Worm (Caenorhabditis elegans) whole organism, young adult: ENCODE data around the gene F44D12.10.

Experiments used
- B0035.1 ChIP-seq: sonication (generic microtip); optimal IDR thresholded peaks from 2 replicates; lab custom pipeline; 2016; ENCODE audit warnings: missing genetic modification characterization, mild to moderate bottlenecking, missing compliant biosample characterization, missing genotype, missing genetic modification reagents
- B0336.3 ChIP-seq: fragments of 200-800 bp; sonication (Bioruptor generic); IDR thresholded peaks from 2 replicates; pipeline ENCODE4 v1.3.6; 2022; ENCODE audit warnings: missing genetic modification characterization, missing compliant biosample characterization
- C06A6.2 ChIP-seq: fragments of 200-800 bp; sonication (Bioruptor generic); conservative IDR thresholded peaks from 2 replicates; pipeline ENCODE4 v1.3.6; 2022; ENCODE audit warnings: missing genetic modification characterization, missing compliant biosample characterization
- F23B12.7 ChIP-seq: sonication (generic microtip); optimal IDR thresholded peaks from 2 replicates; lab custom pipeline; 2017; ENCODE audit warnings: missing genetic modification characterization, mild to moderate bottlenecking, missing compliant biosample characterization, antibody characterized with exemption, moderate library complexity; ENCODE audit not compliant: insufficient read depth
- F33H1.4 ChIP-seq: fragments of 200-800 bp; sonication (Bioruptor generic); IDR thresholded peaks from 2 replicates; pipeline ENCODE4 v1.3.6; 2022; ENCODE audit warnings: missing genetic modification reagents, missing genetic modification characterization, missing compliant biosample characterization
- F52B5.7 ChIP-seq: sonication (generic microtip); optimal IDR thresholded peaks from 2 replicates; lab custom pipeline; 2016; ENCODE audit warnings: mild to moderate bottlenecking, missing genetic modification characterization, missing compliant biosample characterization
- F55B11.4 ChIP-seq: sonication (generic microtip); optimal IDR thresholded peaks from 2 replicates; lab custom pipeline; 2016; ENCODE audit warnings: missing compliant biosample characterization, missing genetic modification characterization, borderline replicate concordance; ENCODE audit not compliant: insufficient read depth
- F57C9.4 ChIP-seq: sonication (generic microtip); optimal IDR thresholded peaks from 2 replicates; lab custom pipeline; 2017; ENCODE audit warnings: mild to moderate bottlenecking, missing genetic modification characterization, missing compliant biosample characterization
- K11D2.4 ChIP-seq: fragments of 200-800 bp; sonication (Bioruptor generic); IDR thresholded peaks from 2 replicates; pipeline ENCODE4 v1.3.6; 2022; ENCODE audit warnings: missing genetic modification reagents, missing genetic modification characterization, missing compliant biosample characterization
- Y56A3A.18 ChIP-seq: fragments of 200-800 bp; sonication (Bioruptor generic); IDR thresholded peaks from 2 replicates; pipeline ENCODE4 v1.3.6; 2022; ENCODE audit warnings: missing genetic modification reagents, missing genetic modification characterization, missing compliant biosample characterization
- Y67H2A.10 ChIP-seq: fragments of 200-800 bp; sonication (Bioruptor generic); conservative IDR thresholded peaks from 2 replicates; pipeline ENCODE4 v1.3.6; 2022; ENCODE audit warnings: missing genetic modification reagents, missing genetic modification characterization, missing compliant biosample characterization
- Y79H2A.3 ChIP-seq: fragments of 200-800 bp; sonication (Bioruptor generic); conservative IDR thresholded peaks from 2 replicates; pipeline ENCODE4 v1.3.6; 2022; ENCODE audit warnings: missing genetic modification reagents, missing genetic modification characterization, missing compliant biosample characterization
- aptf-3 ChIP-seq: fragments of 200-800 bp; sonication (Bioruptor generic); IDR thresholded peaks from 2 replicates; pipeline ENCODE4 v1.3.6; 2022; ENCODE audit warnings: missing genetic modification characterization, missing compliant biosample characterization
- cebp-1 ChIP-seq, 2 experiments: fragments of 200-800 bp in 1 of 2; sonication (Bioruptor generic) in 1 of 2; sonication (generic microtip) in 1 of 2; IDR thresholded peaks in 1 of 2; optimal IDR thresholded peaks in 1 of 2; 2 replicates each; pipeline versions ENCODE4 v1.3.6 to Lab custom; 2017 to 2022; ENCODE audit warnings: missing compliant biosample characterization in 2 of 2, missing genetic modification characterization in 2 of 2, mild to moderate bottlenecking in 1 of 2, missing genetic modification reagents in 1 of 2, moderate library complexity in 1 of 2
- ceh-27 ChIP-seq: fragments of 200-800 bp; sonication (Bioruptor generic); optimal IDR thresholded peaks from 2 replicates; lab custom pipeline; 2018; ENCODE audit warnings: mild to moderate bottlenecking, missing genetic modification characterization, moderate library complexity, missing compliant biosample characterization
- ceh-91 ChIP-seq: fragments of 200-800 bp; sonication (Bioruptor generic); IDR thresholded peaks from 2 replicates; pipeline ENCODE4 v1.3.6; 2022; ENCODE audit warnings: missing genetic modification reagents, missing genetic modification characterization, missing compliant biosample characterization
- die-1 ChIP-seq: sonication (generic microtip); optimal IDR thresholded peaks from 2 replicates; lab custom pipeline; 2016; ENCODE audit warnings: missing genotype, mild to moderate bottlenecking, missing genetic modification characterization, missing compliant biosample characterization
- efl-1 ChIP-seq: fragments of 150-350 bp; optimal IDR thresholded peaks from 2 replicates; lab custom pipeline; 2014; ENCODE audit warnings: missing biosample characterization, missing genetic modification reagents, missing genetic modification characterization
- egl-18 ChIP-seq: fragments of 200-800 bp; sonication (Bioruptor generic); IDR thresholded peaks from 2 replicates; pipeline ENCODE4 v1.3.6; 2022; ENCODE audit warnings: missing genetic modification reagents, missing genetic modification characterization, missing compliant biosample characterization
- ets-4 ChIP-seq: fragments of 200-800 bp; sonication (Bioruptor generic); optimal IDR thresholded peaks from 2 replicates; lab custom pipeline; 2018; ENCODE audit warnings: mild to moderate bottlenecking, missing genetic modification characterization, missing compliant biosample characterization
- gei-17 ChIP-seq: fragments of 200-800 bp; sonication (Bioruptor generic); optimal IDR thresholded peaks from 2 replicates; lab custom pipeline; 2018; ENCODE audit warnings: mild to moderate bottlenecking, missing genetic modification characterization, missing compliant biosample characterization
- hlh-26 ChIP-seq: fragments of 200-800 bp; sonication (Bioruptor generic); conservative IDR thresholded peaks from 2 replicates; pipeline ENCODE4 v1.3.6; 2022; ENCODE audit warnings: missing genetic modification reagents, missing genetic modification characterization, missing compliant biosample characterization
- lin-26 ChIP-seq: fragments of 200-800 bp; sonication (Bioruptor generic); IDR thresholded peaks from 2 replicates; pipeline ENCODE4 v1.3.6; 2022; ENCODE audit warnings: missing genetic modification reagents, missing genetic modification characterization, missing compliant biosample characterization
- lin-35 ChIP-seq, 3 experiments: fragments of 150-350 bp in 2 of 3; sonication (generic microtip) in 1 of 3; optimal IDR thresholded peaks; 2 replicates each; lab custom pipeline; 2014 to 2018; ENCODE audit warnings: missing biosample characterization in 3 of 3, missing genetic modification characterization in 3 of 3, missing genetic modification reagents in 3 of 3
- lsl-1 ChIP-seq: fragments of 200-800 bp; sonication (Bioruptor generic); optimal IDR thresholded peaks from 2 replicates; lab custom pipeline; 2018; ENCODE audit warnings: mild to moderate bottlenecking, missing genetic modification characterization, moderate library complexity, missing compliant biosample characterization
- mcd-1 ChIP-seq: fragments of 200-800 bp; sonication (Bioruptor generic); IDR thresholded peaks from 2 replicates; pipeline ENCODE4 v1.3.6; 2022; ENCODE audit warnings: missing genetic modification reagents, missing genetic modification characterization, missing compliant biosample characterization
- nfya-1 ChIP-seq: sonication (generic microtip); optimal IDR thresholded peaks from 2 replicates; lab custom pipeline; 2017; ENCODE audit warnings: antibody characterized with exemption, missing compliant biosample characterization, missing genetic modification characterization, borderline replicate concordance; ENCODE audit not compliant: insufficient read depth
- nfya-2 ChIP-seq: fragments of 200-800 bp; sonication (Bioruptor generic); IDR thresholded peaks from 2 replicates; pipeline ENCODE4 v1.3.6; 2022; ENCODE audit warnings: missing genetic modification reagents, missing genetic modification characterization, missing compliant biosample characterization
- pbrm-1 ChIP-seq: fragments of 200-800 bp; sonication (Bioruptor generic); IDR thresholded peaks from 2 replicates; pipeline ENCODE4 v1.3.6; 2022; ENCODE audit warnings: missing genetic modification reagents, missing genetic modification characterization, missing compliant biosample characterization
- rec-8 ChIP-seq, 2 experiments: sonication (generic microtip); optimal IDR thresholded peaks; 2 replicates each; lab custom pipeline; 2016; ENCODE audit warnings: mild to moderate bottlenecking in 2 of 2, missing genetic modification characterization in 2 of 2, missing genetic modification reagents in 2 of 2, missing genotype in 2 of 2, missing biosample characterization in 1 of 2, missing compliant biosample characterization in 1 of 2, moderate library complexity in 1 of 2
- repo-1 ChIP-seq: sonication (generic microtip); optimal IDR thresholded peaks from 2 replicates; lab custom pipeline; 2017; ENCODE audit warnings: mild to moderate bottlenecking, missing genetic modification characterization, missing compliant biosample characterization
- sea-2 ChIP-seq: fragments of 200-800 bp; sonication (Bioruptor generic); IDR thresholded peaks from 2 replicates; pipeline ENCODE4 v1.3.6; 2022; ENCODE audit warnings: missing genetic modification characterization, missing compliant biosample characterization
- snpc-1.1 ChIP-seq: sonication (generic microtip); optimal IDR thresholded peaks from 2 replicates; lab custom pipeline; 2017; ENCODE audit warnings: missing genetic modification characterization, mild to moderate bottlenecking, missing compliant biosample characterization, antibody characterized with exemption, moderate library complexity, missing genotype, missing genetic modification reagents; ENCODE audit not compliant: insufficient read depth
- snpc-3.4 ChIP-seq: sonication (generic microtip); optimal IDR thresholded peaks from 2 replicates; lab custom pipeline; 2017; ENCODE audit warnings: missing genetic modification characterization, mild to moderate bottlenecking, missing compliant biosample characterization, antibody characterized with exemption, moderate library complexity, missing genotype, missing genetic modification reagents
- snpc-4 ChIP-seq, 5 experiments: fragments of 150-350 bp in 1 of 5; sonication (generic microtip) in 4 of 5; optimal IDR thresholded peaks; 2 replicates each; lab custom pipeline; 2014 to 2018; ENCODE audit warnings: missing genetic modification characterization in 5 of 5, missing biosample characterization in 3 of 5, antibody characterized with exemption in 2 of 5, mild to moderate bottlenecking in 2 of 5, missing compliant biosample characterization in 2 of 5, missing genotype in 2 of 5, moderate library complexity in 2 of 5, missing genetic modification reagents in 1 of 5
- tlf-1 ChIP-seq: fragments of 200-800 bp; sonication (Bioruptor generic); optimal IDR thresholded peaks from 2 replicates; lab custom pipeline; 2018; ENCODE audit warnings: mild to moderate bottlenecking, missing genetic modification characterization, missing compliant biosample characterization
- unc-62 ChIP-seq: fragments of 150-350 bp; optimal IDR thresholded peaks from 2 replicates; lab custom pipeline; 2014; ENCODE audit warnings: missing biosample characterization, missing genetic modification reagents, missing genetic modification characterization
- xnd-1 ChIP-seq: sonication (generic microtip); optimal IDR thresholded peaks from 2 replicates; lab custom pipeline; 2016; ENCODE audit warnings: missing genotype, missing genetic modification reagents, missing genetic modification characterization, missing compliant biosample characterization
- ztf-22 ChIP-seq: fragments of 200-800 bp; sonication (Bioruptor generic); optimal IDR thresholded peaks from 2 replicates; lab custom pipeline; 2018; ENCODE audit warnings: mild to moderate bottlenecking, missing genetic modification characterization, moderate library complexity, missing compliant biosample characterization
- ztf-26 ChIP-seq: sonication (generic microtip); optimal IDR thresholded peaks from 2 replicates; lab custom pipeline; 2017; ENCODE audit warnings: missing genetic modification characterization, missing compliant biosample characterization
- ztf-28 ChIP-seq: fragments of 200-800 bp; sonication (Bioruptor generic); IDR thresholded peaks from 2 replicates; pipeline ENCODE4 v1.3.6; 2022; ENCODE audit warnings: missing genetic modification reagents, missing genetic modification characterization, missing compliant biosample characterization

Gene F44D12.10

ce11 chrIV:10084323-10084959, 47.6 kb upstream of the F44D12.10 start, which contains the start of gene W01B6.8 (continued):
- TF ChIP-seq snpc-4 (GFP tag; optimal IDR thresholded peaks at IDR 0.05; lab: Kevin White, UChicago) (no peak), snpc-4 (tag; optimal IDR thresholded peaks at IDR 0.05; lab: Kevin White, UChicago) (no peak), Y67H2A.10 (GFP tag; lab: Robert Waterston, UW) (no peak), Y56A3A.18 (GFP tag; lab: Robert Waterston, UW) (no peak), F52B5.7 (tag; lab: Kevin White, UChicago) (no peak), ceh-27 (GFP tag; lab: Kevin White, UChicago) (no peak)

- no peak for TF ChIP-seq lin-26 (GFP tag; lab: Robert Waterston, UW)
- TF ChIP-seq pbrm-1 (GFP tag; lab: Robert Waterston, UW): no peak
- TF ChIP-seq gei-17 (GFP tag; lab: Kevin White, UChicago): no peak
- TF ChIP-seq repo-1 (tag; lab: Kevin White, UChicago): no peak
- no peak for TF ChIP-seq lin-35 (GFP tag; optimal IDR thresholded peaks at IDR 0.05; lab: Kevin White, UChicago)
- TF ChIP-seq ets-4 (GFP tag; lab: Kevin White, UChicago): no peak
- TF ChIP-seq ztf-26 (tag; lab: Kevin White, UChicago): no peak
- no peak for TF ChIP-seq cebp-1 (GFP tag; IDR thresholded peaks at IDR 0.05; lab: Robert Waterston, UW)
- TF ChIP-seq cebp-1 (tag; optimal IDR thresholded peaks at IDR 0.05; lab: Kevin White, UChicago): no peak
- TF ChIP-seq snpc-3.4 (tag; lab: Kevin White, UChicago): no peak
- TF ChIP-seq mcd-1 (GFP tag; lab: Robert Waterston, UW): no peak
- TF ChIP-seq nfya-1: no peak
- no peak for TF ChIP-seq unc-62 (GFP tag; lab: Kevin White, UChicago)
- no peak for TF ChIP-seq aptf-3 (GFP tag; lab: Robert Waterston, UW)
- TF ChIP-seq sea-2 (GFP tag; lab: Robert Waterston, UW): no peak
- TF ChIP-seq egl-18 (GFP tag; lab: Robert Waterston, UW): no peak
- no peak for TF ChIP-seq lsl-1 (GFP tag; lab: Kevin White, UChicago)
- TF ChIP-seq F57C9.4 (tag; lab: Kevin White, UChicago): no peak
- no peak for TF ChIP-seq ztf-22
- TF ChIP-seq, all 124 proteins: peak for 0
These were observed 44.0 kb upstream of the F44D12.10 start, which contains the start of gene W01B6.6 for ce11 chrIV:10080816-10081215. Gene W01B6.6 (plus strand): TSS chrIV:10081116.

- TF ChIP-seq lsl-1 (GFP tag; lab: Kevin White, UChicago) (no peak), lin-26 (GFP tag; lab: Robert Waterston, UW) (no peak), die-1 (no peak), Y79H2A.3 (GFP tag; lab: Robert Waterston, UW) (no peak), F23B12.7 (tag; lab: Kevin White, UChicago) (no peak), rec-8 (tag; optimal IDR thresholded peaks at IDR 0.05; lab: Kevin White, UChicago) (no peak), F55B11.4 (no peak), egl-18 (GFP tag; lab: Robert Waterston, UW) (no peak), aptf-3 (GFP tag; lab: Robert Waterston, UW) (no peak), snpc-1.1 (tag; lab: Kevin White, UChicago) (no peak), K11D2.4 (GFP tag; lab: Robert Waterston, UW) (no peak)
These were observed 41.1 kb upstream of the F44D12.10 start for ce11 chrIV:10078003-10078402.

ce11 chrIV:10075899-10076298, 39.0 kb upstream of the F44D12.10 start, which contains the start of gene W01B6.5:
Gene W01B6.5 (plus strand): TSS chrIV:10076199.
- TF ChIP-seq C06A6.2 (GFP tag; lab: Robert Waterston, UW): no peak
- TF ChIP-seq B0035.1 (tag; lab: Kevin White, UChicago): no peak
- no peak for TF ChIP-seq ztf-28 (GFP tag; lab: Robert Waterston, UW)
- no peak for TF ChIP-seq xnd-1 (tag; lab: Kevin White, UChicago)
- TF ChIP-seq B0336.3: no peak
- no peak for TF ChIP-seq pbrm-1 (GFP tag; lab: Robert Waterston, UW)
- TF ChIP-seq ceh-91: no peak
- no peak for TF ChIP-seq nfya-2 (GFP tag; lab: Robert Waterston, UW)
- TF ChIP-seq efl-1 (GFP tag; lab: Kevin White, UChicago): no peak
- no peak for TF ChIP-seq tlf-1 (GFP tag; lab: Kevin White, UChicago)
- TF ChIP-seq F33H1.4 (GFP tag; lab: Robert Waterston, UW): no peak
- no peak for TF ChIP-seq die-1
- TF ChIP-seq ztf-26 (tag; lab: Kevin White, UChicago): no peak
- TF ChIP-seq hlh-26: no peak
- TF ChIP-seq, all 124 proteins: peak for 0
